Worm (Caenorhabditis elegans) whole organism, L4 larva: Measurements from ENCODE around the gene C49F5.6.
"Not testable (repeated sequence)": the region's sequence is repeated elsewhere in the genome, so short reads cannot be mapped to it uniquely, and the experiment has no call there.

Source experiments
- F37D6.2 ChIP-seq: sonication (generic microtip); optimal IDR thresholded peaks from 2 replicates; lab custom pipeline; 2016; ENCODE audit warnings: mild to moderate bottlenecking, missing genetic modification characterization, missing compliant biosample characterization
- T20F7.1 ChIP-seq: fragments of 200-800 bp; sonication (Bioruptor generic); optimal IDR thresholded peaks from 2 replicates; lab custom pipeline; 2018; ENCODE audit warnings: mild to moderate bottlenecking, missing genetic modification characterization, missing compliant biosample characterization
- Y48G9A.11 ChIP-seq: fragments of 200-800 bp; sonication (Bioruptor generic); IDR thresholded peaks from 2 replicates; pipeline ENCODE4 v1.3.6; 2022; ENCODE audit warnings: missing genetic modification reagents, missing genetic modification characterization, missing compliant biosample characterization
- Y75B8A.6 ChIP-seq: fragments of 200-800 bp; sonication (Bioruptor generic); IDR thresholded peaks from 2 replicates; pipeline ENCODE4 v1.3.6; 2022; ENCODE audit warnings: missing genetic modification reagents, missing genetic modification characterization, missing compliant biosample characterization
- ZK546.5 ChIP-seq, 2 experiments: sonication (generic microtip); optimal IDR thresholded peaks; 2 replicates each; lab custom pipeline; 2017; ENCODE audit warnings: missing biosample characterization in 2 of 2, missing genetic modification characterization in 2 of 2
- aly-2 ChIP-seq: sonication (generic microtip); optimal IDR thresholded peaks from 2 replicates; lab custom pipeline; 2018; ENCODE audit warnings: missing biosample characterization, missing genetic modification characterization
- attf-4 ChIP-seq: sonication (generic microtip); optimal IDR thresholded peaks from 3 replicates; lab custom pipeline; 2017; ENCODE audit warnings: missing biosample characterization, missing genetic modification characterization
- ceh-20 ChIP-seq: fragments of 200-800 bp; sonication (Bioruptor generic); IDR thresholded peaks from 2 replicates; pipeline ENCODE4 v1.3.6; 2022; ENCODE audit warnings: missing genetic modification reagents, missing genetic modification characterization, missing compliant biosample characterization
- ceh-32 ChIP-seq: sonication (generic microtip); optimal IDR thresholded peaks from 2 replicates; lab custom pipeline; 2016; ENCODE audit warnings: mild to moderate bottlenecking, missing genetic modification characterization, missing compliant biosample characterization; ENCODE audit not compliant: poor library complexity
- ceh-44 ChIP-seq: fragments of 200-800 bp; sonication (Bioruptor generic); IDR thresholded peaks from 2 replicates; pipeline ENCODE4 v1.3.6; 2022; ENCODE audit warnings: missing genetic modification reagents, missing genetic modification characterization, missing compliant biosample characterization
- ceh-62 ChIP-seq: sonication (generic microtip); optimal IDR thresholded peaks from 2 replicates; lab custom pipeline; 2017; ENCODE audit warnings: missing biosample characterization, missing genetic modification characterization
- ces-1 ChIP-seq: fragments of 150-350 bp; sonication (generic microtip); optimal IDR thresholded peaks from 4 replicates; lab custom pipeline; 2014; ENCODE audit warnings: missing biosample characterization, missing genetic modification reagents, missing genetic modification characterization
- ctbp-1 ChIP-seq: fragments of 200-800 bp; sonication (Bioruptor generic); IDR thresholded peaks from 2 replicates; pipeline ENCODE4 v1.3.6; 2022; ENCODE audit warnings: missing genetic modification reagents, missing genetic modification characterization, missing compliant biosample characterization
- daf-12 ChIP-seq: fragments of 150-350 bp; optimal IDR thresholded peaks from 2 replicates; lab custom pipeline; 2014; ENCODE audit warnings: missing biosample characterization, missing genetic modification reagents, missing genetic modification characterization
- daf-16 ChIP-seq, 3 experiments: sonication (generic microtip); optimal IDR thresholded peaks; 2 replicates each; lab custom pipeline; 2016 to 2017; ENCODE audit warnings: missing genetic modification characterization in 3 of 3, missing genetic modification reagents in 3 of 3, mild to moderate bottlenecking in 2 of 3, missing compliant biosample characterization in 2 of 3, missing biosample characterization in 1 of 3, moderate library complexity in 1 of 3
- dmd-6 ChIP-seq: fragments of 200-800 bp; sonication (Bioruptor generic); IDR thresholded peaks from 2 replicates; pipeline ENCODE4 v1.3.6; 2022; ENCODE audit warnings: missing genetic modification reagents, missing genetic modification characterization, missing compliant biosample characterization
- dpl-1 ChIP-seq: fragments of 150-350 bp; optimal IDR thresholded peaks from 2 replicates; lab custom pipeline; 2014; ENCODE audit warnings: missing biosample characterization, missing genetic modification reagents, missing genetic modification characterization
- duxl-1 ChIP-seq: sonication (generic microtip); optimal IDR thresholded peaks from 2 replicates; lab custom pipeline; 2016; ENCODE audit warnings: mild to moderate bottlenecking, missing genetic modification characterization, moderate library complexity, missing compliant biosample characterization; ENCODE audit not compliant: poor library complexity
- fkh-10 ChIP-seq: fragments of 150-350 bp; optimal IDR thresholded peaks from 2 replicates; lab custom pipeline; 2014; ENCODE audit warnings: missing biosample characterization, missing genetic modification reagents, missing genetic modification characterization
- hlh-30 ChIP-seq: sonication (generic microtip); optimal IDR thresholded peaks from 2 replicates; lab custom pipeline; 2017; ENCODE audit warnings: antibody characterized with exemption, mild to moderate bottlenecking, missing genetic modification characterization, missing compliant biosample characterization; ENCODE audit not compliant: insufficient read depth
- lin-15B ChIP-seq: fragments of 150-350 bp; sonication (generic microtip); optimal IDR thresholded peaks from 3 replicates; lab custom pipeline; 2014; ENCODE audit warnings: missing biosample characterization, missing genetic modification characterization
- lin-29 ChIP-seq: fragments of 200-800 bp; sonication (Bioruptor generic); IDR thresholded peaks from 2 replicates; pipeline ENCODE4 v1.3.6; 2022; ENCODE audit warnings: missing genetic modification reagents, missing genetic modification characterization, missing compliant biosample characterization
- lin-38 ChIP-seq: fragments of 200-800 bp; sonication (Bioruptor generic); IDR thresholded peaks from 2 replicates; pipeline ENCODE4 v1.3.6; 2022; ENCODE audit warnings: missing genetic modification reagents, missing genetic modification characterization, missing compliant biosample characterization
- mdl-1 ChIP-seq, 2 experiments: fragments of 150-350 bp in 1 of 2; sonication (generic microtip) in 1 of 2; optimal IDR thresholded peaks; 2 replicates each; lab custom pipeline; 2014 to 2017; ENCODE audit warnings: missing biosample characterization in 2 of 2, missing genetic modification characterization in 2 of 2
- mxl-2 ChIP-seq: fragments of 200-800 bp; sonication (Bioruptor generic); conservative IDR thresholded peaks from 2 replicates; pipeline ENCODE4 v1.3.6; 2022; ENCODE audit warnings: missing genetic modification reagents, missing genetic modification characterization, missing compliant biosample characterization
- mxl-3 ChIP-seq: fragments of 200-800 bp; sonication (Bioruptor generic); optimal IDR thresholded peaks from 2 replicates; lab custom pipeline; 2018; ENCODE audit warnings: mild to moderate bottlenecking, missing genetic modification characterization, missing compliant biosample characterization
- nhr-111 ChIP-seq: fragments of 200-800 bp; sonication (Bioruptor generic); optimal IDR thresholded peaks from 2 replicates; lab custom pipeline; 2018; ENCODE audit warnings: mild to moderate bottlenecking, missing genetic modification characterization, missing compliant biosample characterization
- nhr-25 ChIP-seq: sonication (generic microtip); optimal IDR thresholded peaks from 2 replicates; lab custom pipeline; 2017; ENCODE audit warnings: missing genetic modification characterization, mild to moderate bottlenecking, missing compliant biosample characterization, antibody characterized with exemption, moderate library complexity, borderline replicate concordance; ENCODE audit not compliant: insufficient read depth
- nhr-28 ChIP-seq: fragments of 150-350 bp; optimal IDR thresholded peaks from 2 replicates; lab custom pipeline; 2014; ENCODE audit warnings: missing biosample characterization, missing genetic modification characterization
- nhr-41 ChIP-seq: fragments of 200-800 bp; sonication (Bioruptor generic); IDR thresholded peaks from 2 replicates; pipeline ENCODE4 v1.3.6; 2022; ENCODE audit warnings: missing genetic modification reagents, missing genetic modification characterization, missing compliant biosample characterization
- nhr-6 ChIP-seq: fragments of 150-350 bp; optimal IDR thresholded peaks from 2 replicates; lab custom pipeline; 2014; ENCODE audit warnings: missing biosample characterization, missing genetic modification characterization
- sdz-12 ChIP-seq: fragments of 200-800 bp; sonication (Bioruptor generic); optimal IDR thresholded peaks from 2 replicates; lab custom pipeline; 2018; ENCODE audit warnings: mild to moderate bottlenecking, missing genetic modification characterization, missing compliant biosample characterization
- tag-97 ChIP-seq: fragments of 200-800 bp; sonication (Bioruptor generic); IDR thresholded peaks from 2 replicates; pipeline ENCODE4 v1.3.6; 2022; ENCODE audit warnings: missing genetic modification characterization, missing compliant biosample characterization
- unc-39 ChIP-seq: sonication (generic microtip); optimal IDR thresholded peaks from 2 replicates; lab custom pipeline; 2017; ENCODE audit warnings: missing biosample characterization, missing genetic modification characterization
- vab-7 ChIP-seq: fragments of 200-800 bp; sonication (Bioruptor generic); IDR thresholded peaks from 2 replicates; pipeline ENCODE4 v1.3.6; 2022; ENCODE audit warnings: missing genetic modification reagents, missing genetic modification characterization, missing compliant biosample characterization
- zfp-3 ChIP-seq: fragments of 200-800 bp; sonication (Bioruptor generic); conservative IDR thresholded peaks from 2 replicates; pipeline ENCODE4 v1.3.6; 2022; ENCODE audit warnings: missing genetic modification reagents, missing genetic modification characterization, missing compliant biosample characterization
- zip-11 ChIP-seq: fragments of 200-800 bp; sonication (Bioruptor generic); IDR thresholded peaks from 2 replicates; pipeline ENCODE4 v1.3.6; 2022; ENCODE audit warnings: missing genetic modification characterization, missing compliant biosample characterization
- zip-2 ChIP-seq: fragments of 150-350 bp; optimal IDR thresholded peaks from 2 replicates; lab custom pipeline; 2014; ENCODE audit warnings: missing biosample characterization, missing genetic modification characterization
- ztf-11 ChIP-seq: fragments of 150-350 bp; optimal IDR thresholded peaks from 2 replicates; lab custom pipeline; 2014; ENCODE audit warnings: missing biosample characterization, missing genetic modification characterization
- ztf-7 ChIP-seq: fragments of 150-350 bp; optimal IDR thresholded peaks from 2 replicates; lab custom pipeline; 2014; ENCODE audit warnings: missing biosample characterization, missing genetic modification characterization

The C49F5.6 gene

DNA sequence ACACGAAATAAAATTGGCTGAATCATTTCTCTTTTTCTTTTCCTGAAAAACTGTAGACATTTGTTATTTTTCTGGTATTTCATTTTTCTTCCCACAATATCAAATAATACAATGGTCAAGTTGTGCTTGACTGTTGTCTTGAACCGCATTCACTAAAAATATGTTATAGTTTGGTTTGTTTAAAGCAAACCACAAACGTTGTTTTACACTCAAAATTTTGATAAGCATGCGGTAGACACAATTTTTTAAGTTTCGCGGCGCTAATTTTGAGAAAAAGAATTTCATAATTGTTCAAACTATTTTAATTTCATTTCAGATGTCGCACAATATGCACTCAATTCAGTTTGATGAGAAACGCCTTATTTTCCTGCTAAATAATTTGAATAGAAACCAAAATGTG, 33.0 kb upstream of the C49F5.6 start, which contains the start of gene T08D10.3:
TSS of gene T08D10.3 (plus strand) at position 301 of the 400 bp plus-strand sequence.
- TF ChIP-seq ceh-44 (GFP tag; lab: Robert Waterston, UW) (no peak), lin-38 (GFP tag; lab: Robert Waterston, UW) (no peak), vab-7 (GFP tag; lab: Robert Waterston, UW) (no peak), nhr-25 (tag; lab: Kevin White, UChicago) (no peak), sdz-12 (GFP tag; lab: Kevin White, UChicago) (no peak), duxl-1 (no peak), nhr-6 (tag; lab: Kevin White, UChicago) (no peak), ceh-20 (GFP tag; lab: Robert Waterston, UW) (no peak), ztf-7 (tag; lab: Kevin White, UChicago) (no peak), aly-2 (tag; lab: Kevin White, UChicago) (no peak), zip-2 (no peak), ceh-62 (tag; lab: Kevin White, UChicago) (no peak), Y75B8A.6 (GFP tag; lab: Robert Waterston, UW) (no peak)
- TF ChIP-seq, all 104 proteins: peak for 0

ce11 chrX:11957246-11957645, 30.9 kb upstream of the C49F5.6 start, which contains the start of gene T08D10.5:
TSS of gene T08D10.5 (plus strand) at chrX:11957546.
- TF ChIP-seq zfp-3 (GFP tag; lab: Robert Waterston, UW) (no peak), ctbp-1 (GFP tag; lab: Robert Waterston, UW) (no peak), ceh-20 (GFP tag; lab: Robert Waterston, UW) (no peak), lin-29 (no peak), attf-4 (tag; lab: Kevin White, UChicago) (no peak), fkh-10 (no peak), ceh-62 (tag; lab: Kevin White, UChicago) (no peak)
- TF ChIP-seq, all 104 proteins: peak for 0

ce11 chrX:11959838-11960237, 28.3 kb upstream of the C49F5.6 start, which contains the start of gene C49F5.8:
TSS of gene C49F5.8 (plus strand) at chrX:11960138.
- no peak for TF ChIP-seq attf-4 (tag; lab: Kevin White, UChicago)
- no peak for TF ChIP-seq mxl-3 (GFP tag; lab: Kevin White, UChicago)
- no peak for TF ChIP-seq nhr-25 (tag; lab: Kevin White, UChicago)
- TF ChIP-seq nhr-28 (tag; lab: Kevin White, UChicago) = peak; percentile 1
- TF ChIP-seq nhr-41 (GFP tag; lab: Robert Waterston, UW) = no peak

DNA sequence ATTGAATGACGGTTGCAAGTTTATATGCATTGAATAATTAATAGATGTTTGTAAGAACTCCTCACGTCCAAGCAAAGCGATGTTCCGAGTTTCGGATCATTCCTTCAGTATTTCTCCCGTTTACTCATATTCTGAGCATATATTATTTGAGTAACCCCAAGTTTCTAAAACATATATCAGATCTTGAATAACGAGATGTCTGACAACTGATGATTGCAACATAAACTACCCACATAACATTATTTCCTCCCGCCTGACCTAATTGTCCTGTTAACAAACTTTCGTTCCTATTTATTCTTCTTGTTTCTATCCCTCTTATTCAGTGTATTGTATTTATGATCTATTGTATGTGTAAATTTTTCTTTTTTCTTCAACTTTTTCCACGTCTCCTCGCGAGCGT, 27.0 kb upstream of the C49F5.6 start, which contains the start of gene C49F5.13:
TSS of gene C49F5.13 (plus strand) at position 301 of the 400 bp plus-strand sequence.
- not testable (repeated sequence) for TF ChIP-seq nhr-6 (tag; lab: Kevin White, UChicago); daf-16 (GFP tag; optimal IDR thresholded peaks at IDR 0.05; lab: Kevin White, UChicago); daf-16 (tag; optimal IDR thresholded peaks at IDR 0.05; lab: Kevin White, UChicago); Y48G9A.11

DNA sequence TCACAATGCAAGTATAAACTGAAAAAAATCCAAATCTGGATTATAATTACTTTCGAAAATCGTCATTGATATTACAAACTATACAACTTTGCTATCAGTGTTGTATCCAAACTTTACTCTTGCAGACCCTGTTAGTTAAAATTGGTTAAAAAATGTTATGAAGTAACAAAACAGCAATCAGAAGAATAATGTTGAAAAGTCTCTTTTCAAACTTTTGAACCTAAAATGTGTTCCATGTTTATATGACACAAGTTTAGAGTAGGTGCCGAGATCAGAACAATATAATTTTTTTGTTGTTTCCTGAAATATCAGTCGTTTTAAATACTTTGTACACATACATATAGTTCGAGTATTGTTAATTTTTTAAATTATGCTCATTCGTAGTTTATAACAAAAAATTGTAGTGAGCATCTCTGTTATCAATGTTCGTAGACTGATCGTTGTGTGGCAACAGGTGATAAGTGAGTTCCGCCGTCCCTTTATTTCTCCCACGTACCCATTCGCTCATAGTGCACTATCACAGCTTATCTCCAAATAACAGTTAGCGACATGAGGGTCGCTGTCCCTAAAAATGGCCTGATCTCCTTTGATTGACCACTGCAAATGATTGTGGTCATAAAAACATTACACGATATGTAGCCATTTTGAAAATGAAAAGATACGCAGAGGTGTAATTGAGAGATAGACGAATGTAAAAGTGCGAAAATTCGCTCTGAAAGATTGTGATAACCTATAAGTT, 25.9 kb upstream of the C49F5.6 start:
- no peak for TF ChIP-seq zip-11 (GFP tag; lab: Robert Waterston, UW)
- no peak for TF ChIP-seq mxl-2
- no peak for TF ChIP-seq sdz-12 (GFP tag; lab: Kevin White, UChicago)
- no peak for TF ChIP-seq F37D6.2 (tag; lab: Kevin White, UChicago)
- peak in 1 of 2 experiments; percentile 35 for TF ChIP-seq mdl-1 (tag; optimal IDR thresholded peaks at IDR 0.05; lab: Kevin White, UChicago)
- TF ChIP-seq ceh-62 (tag; lab: Kevin White, UChicago) = no peak
- TF ChIP-seq ceh-32 (tag; lab: Kevin White, UChicago) = no peak
- no peak for TF ChIP-seq nhr-111
- TF ChIP-seq zip-2 = no peak
- TF ChIP-seq hlh-30 (tag; lab: Kevin White, UChicago) = no peak
- TF ChIP-seq ces-1 (GFP tag; lab: Kevin White, UChicago) = no peak
- no peak for TF ChIP-seq tag-97 (GFP tag; lab: Robert Waterston, UW)
- TF ChIP-seq T20F7.1 = no peak
- no peak for TF ChIP-seq ZK546.5 (tag; optimal IDR thresholded peaks at IDR 0.05; lab: Kevin White, UChicago)
- no peak for TF ChIP-seq lin-15B (tag; lab: Kevin White, UChicago)
- TF ChIP-seq daf-12 (tag; lab: Kevin White, UChicago) = no peak
- TF ChIP-seq ceh-20 (GFP tag; lab: Robert Waterston, UW) = 0 out of 2 replicates have a peak, but pooled peaks have one; percentile 38
- TF ChIP-seq unc-39 (tag; lab: Kevin White, UChicago) = no peak
- peak; percentile 81 for TF ChIP-seq dmd-6 (GFP tag; lab: Robert Waterston, UW)
- TF ChIP-seq dpl-1 (GFP tag; lab: Kevin White, UChicago) = no peak
- no peak for TF ChIP-seq ztf-11
